Fruit fly (Drosophila melanogaster): ENCODE measurements around the gene PGAP1.

- TF ChIP-seq CTCF (optimal IDR thresholded peaks at IDR 0.05), result peak; percentile 78 to 79
- no peak for TF ChIP-seq CG8478 (optimal IDR thresholded peaks at IDR 0.05)
Observed at dm6 chrX:5661971-5662370, 27.3 kb downstream of the PGAP1 start.
